Worm (Caenorhabditis elegans): ENCODE measurements around the gene F21C10.3.

ce11 chrV:9160224-9160886 is 32.5 kb downstream of the F21C10.3 start, which contains the start of gene col-144:
- TF ChIP-seq alr-1 (tag; optimal IDR thresholded peaks at IDR 0.05; ENCODE audit: borderline replicate concordance) (no peak), zip-4 (GFP tag; optimal IDR thresholded peaks at IDR 0.05) (no peak), nhr-11 (tag; optimal IDR thresholded peaks at IDR 0.05) (no peak), fkh-10 (GFP tag; optimal IDR thresholded peaks at IDR 0.05) (no peak), zag-1 (tag; optimal IDR thresholded peaks at IDR 0.05) (no peak), unc-62 (GFP tag; optimal IDR thresholded peaks at IDR 0.05) (no peak), ets-5 (GFP tag; IDR thresholded peaks at IDR 0.05) (no peak), hlh-17 (GFP tag; optimal IDR thresholded peaks at IDR 0.05; ENCODE audit: borderline replicate concordance) (no peak)

Measured in whole organism, L1 larva.